Worm (Caenorhabditis elegans): ENCODE results near the gene F58G6.3.

DNA sequence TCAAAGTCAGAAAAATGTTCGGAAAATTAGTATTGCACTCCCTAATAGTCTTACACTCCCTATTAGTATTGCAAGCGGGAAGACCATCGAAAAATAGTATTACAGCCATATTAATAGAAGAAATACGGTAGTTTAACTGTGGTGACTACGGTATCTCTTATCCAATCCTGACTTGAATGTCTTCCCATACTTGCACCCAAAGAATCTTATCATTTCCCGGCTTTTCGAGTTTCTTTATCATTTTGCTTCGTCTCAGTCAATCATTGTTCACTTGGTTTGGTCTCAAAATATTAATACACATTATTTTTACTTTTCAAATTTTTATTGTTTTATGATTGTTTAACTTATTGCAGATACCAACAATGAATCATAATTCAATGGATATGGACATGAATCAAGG, at the start of gene F58G6.3:
- TF ChIP-seq ceh-28 (tag; optimal IDR thresholded peaks at IDR 0.05) = no peak
- TF ChIP-seq ztf-4 (tag; optimal IDR thresholded peaks at IDR 0.05) = no peak
- TF ChIP-seq skn-1 (tag; optimal IDR thresholded peaks at IDR 0.05) = no peak
